Fruit fly (Drosophila melanogaster) whole organism, embryonic: ENCODE results near the gene MBD-like.

Experiments used
- Bgb ChIP-seq: fragments of 200-800 bp; sonication (Bioruptor generic); IDR thresholded peaks from 2 replicates; pipeline ENCODE4 v1.3.6; 2022; ENCODE audit warnings: missing biosample characterization, missing genetic modification characterization; ENCODE audit not compliant: partially characterized antibody
- Blimp-1 ChIP-seq: fragments of 200-800 bp; sonication (Bioruptor generic); optimal IDR thresholded peaks from 3 replicates; lab custom pipeline; 2018; ENCODE audit warnings: missing biosample characterization, missing genetic modification characterization, mild to moderate bottlenecking, moderate library complexity, missing genetic modification reagents
- CG1024 ChIP-seq: fragments of 200-800 bp; sonication (Bioruptor generic); IDR thresholded peaks from 2 replicates; pipeline ENCODE4 v1.3.6; 2022; ENCODE audit warnings: missing biosample characterization, missing genetic modification characterization
- CG10543 ChIP-seq: fragments of 200-800 bp; sonication (Bioruptor generic); optimal IDR thresholded peaks from 3 replicates; lab custom pipeline; 2017; ENCODE audit warnings: missing biosample characterization, mild to moderate bottlenecking, missing genetic modification characterization, moderate library complexity
- CG10565 ChIP-seq: fragments of 200-800 bp; sonication (Bioruptor generic); optimal IDR thresholded peaks from 3 replicates; lab custom pipeline; 2016; ENCODE audit warnings: missing biosample characterization, mild to moderate bottlenecking, missing genetic modification characterization
- CG11093 ChIP-seq: fragments of 200-800 bp; sonication (Bioruptor generic); IDR thresholded peaks from 3 replicates; pipeline ENCODE4 v1.3.6; 2022; ENCODE audit warnings: missing biosample characterization, missing genetic modification characterization
- CG11560 ChIP-seq: fragments of 200-800 bp; sonication (Bioruptor generic); IDR thresholded peaks from 3 replicates; pipeline ENCODE4 v1.3.6; 2022; ENCODE audit warnings: missing biosample characterization, missing genetic modification characterization
- CG12769 ChIP-seq: fragments of 200-800 bp; sonication (Bioruptor generic); optimal IDR thresholded peaks from 2 replicates; lab custom pipeline; 2019; ENCODE audit warnings: missing biosample characterization, mild to moderate bottlenecking, missing genetic modification characterization, moderate library complexity
- CG13894 ChIP-seq: fragments of 200-800 bp; sonication (Bioruptor generic); optimal IDR thresholded peaks from 3 replicates; lab custom pipeline; 2018; ENCODE audit warnings: missing biosample characterization, mild to moderate bottlenecking, missing genetic modification characterization, moderate library complexity
- CG14667 ChIP-seq: fragments of 200-800 bp; sonication (Bioruptor generic); IDR thresholded peaks from 2 replicates; pipeline ENCODE4 v1.3.6; 2022; ENCODE audit warnings: missing biosample characterization, missing genetic modification characterization
- CG1529 ChIP-seq: fragments of 200-800 bp; sonication (Bioruptor generic); optimal IDR thresholded peaks from 3 replicates; lab custom pipeline; 2018; ENCODE audit warnings: missing biosample characterization, missing genetic modification characterization
- CG15696 ChIP-seq: fragments of 200-800 bp; sonication (Bioruptor generic); optimal IDR thresholded peaks from 2 replicates; lab custom pipeline; 2019; ENCODE audit warnings: missing biosample characterization, mild to moderate bottlenecking, missing genetic modification characterization, moderate library complexity
- CG17568 ChIP-seq: fragments of 200-800 bp; sonication (Bioruptor generic); optimal IDR thresholded peaks from 2 replicates; lab custom pipeline; 2018; ENCODE audit warnings: missing biosample characterization, mild to moderate bottlenecking, missing genetic modification characterization, moderate library complexity
- CG17912 ChIP-seq: fragments of 200-800 bp; sonication (Bioruptor generic); optimal IDR thresholded peaks from 2 replicates; lab custom pipeline; 2018; ENCODE audit warnings: missing biosample characterization, mild to moderate bottlenecking, missing genetic modification characterization
- CG3163 ChIP-seq: fragments of 200-800 bp; sonication (Bioruptor generic); optimal IDR thresholded peaks from 3 replicates; lab custom pipeline; 2016; ENCODE audit warnings: missing biosample characterization, missing genetic modification characterization
- CG3847 ChIP-seq: fragments of 200-800 bp; sonication (Bioruptor generic); IDR thresholded peaks from 2 replicates; pipeline ENCODE4 v1.3.6; 2022; ENCODE audit warnings: missing biosample characterization, missing genetic modification characterization
- CG5953 ChIP-seq: fragments of 200-800 bp; sonication (Bioruptor generic); IDR thresholded peaks from 2 replicates; pipeline ENCODE4 v1.3.6; 2022; ENCODE audit warnings: missing biosample characterization, missing genetic modification characterization
- CG9876 ChIP-seq: fragments of 200-800 bp; sonication (Bioruptor generic); optimal IDR thresholded peaks from 2 replicates; lab custom pipeline; 2016; ENCODE audit warnings: missing biosample characterization, missing genetic modification characterization
- CHES-1-like ChIP-seq: fragments of 200-800 bp; sonication (Bioruptor generic); optimal IDR thresholded peaks from 2 replicates; lab custom pipeline; 2016; ENCODE audit warnings: missing biosample characterization, missing genetic modification characterization
- D19A ChIP-seq: fragments of 200-800 bp; optimal IDR thresholded peaks from 3 replicates; lab custom pipeline; 2019; ENCODE audit warnings: missing biosample characterization, mild to moderate bottlenecking, missing genetic modification characterization, moderate library complexity
- Dip3 ChIP-seq: fragments of 200-800 bp; sonication (Bioruptor generic); optimal IDR thresholded peaks from 3 replicates; lab custom pipeline; 2016; ENCODE audit warnings: missing biosample characterization, missing genetic modification characterization
- Dll ChIP-seq: fragments of 200-800 bp; sonication (Bioruptor generic); IDR thresholded peaks from 4 replicates; pipeline ENCODE4 v1.3.6; 2022; ENCODE audit warnings: missing biosample characterization, missing genetic modification characterization; ENCODE audit not compliant: partially characterized antibody
- Ets65A ChIP-seq: fragments of 200-800 bp; sonication (Bioruptor generic); peaks from one replicate; lab custom pipeline; 2016; ENCODE audit warnings: missing biosample characterization, missing genetic modification characterization
- Gsc ChIP-seq: fragments of 200-800 bp; sonication (Bioruptor generic); IDR thresholded peaks from 2 replicates; pipeline ENCODE4 v1.3.6; 2022; ENCODE audit warnings: missing biosample characterization, missing genetic modification characterization
- HmgD ChIP-seq: fragments of 200-800 bp; sonication (Bioruptor generic); optimal IDR thresholded peaks from 3 replicates; lab custom pipeline; 2016; ENCODE audit warnings: missing biosample characterization, missing genetic modification characterization
- HmgZ ChIP-seq: fragments of 200-800 bp; sonication (Bioruptor generic); optimal IDR thresholded peaks from 2 replicates; lab custom pipeline; 2018; ENCODE audit warnings: missing biosample characterization, mild to moderate bottlenecking, missing genetic modification characterization
- MBD-R2 ChIP-seq: fragments of 200-800 bp; sonication (Bioruptor generic); IDR thresholded peaks from 2 replicates; pipeline ENCODE4 v1.3.6; 2022; ENCODE audit warnings: missing biosample characterization, missing genetic modification characterization
- NK7.1 ChIP-seq: fragments of 200-800 bp; sonication (Bioruptor generic); optimal IDR thresholded peaks from 3 replicates; lab custom pipeline; 2016; ENCODE audit warnings: missing biosample characterization, missing genetic modification characterization
- Sox102F ChIP-seq: fragments of 200-800 bp; sonication (Bioruptor generic); optimal IDR thresholded peaks from 2 replicates; lab custom pipeline; 2018; ENCODE audit warnings: missing biosample characterization, mild to moderate bottlenecking, missing genetic modification characterization, moderate library complexity
- Sry-β ChIP-seq: fragments of 200-800 bp; sonication (Bioruptor generic); optimal IDR thresholded peaks from 2 replicates; lab custom pipeline; 2018; ENCODE audit warnings: missing biosample characterization, mild to moderate bottlenecking, missing genetic modification characterization, moderate library complexity
- ara ChIP-seq: fragments of 200-800 bp; sonication (Bioruptor generic); IDR thresholded peaks from 2 replicates; pipeline ENCODE4 v1.3.6; 2022; ENCODE audit warnings: missing biosample characterization, missing genetic modification characterization
- ase ChIP-seq: fragments of 200-800 bp; sonication (Bioruptor generic); IDR thresholded peaks from 3 replicates; pipeline ENCODE4 v1.3.6; 2022; ENCODE audit warnings: missing biosample characterization, missing genetic modification characterization
- cad ChIP-seq: fragments of >200 bp; optimal IDR thresholded peaks from 2 replicates; lab custom pipeline; 2017; ENCODE audit warnings: missing biosample characterization, missing genetic modification characterization
- cato ChIP-seq: fragments of 200-800 bp; sonication (Bioruptor generic); optimal IDR thresholded peaks from 2 replicates; lab custom pipeline; 2016; ENCODE audit warnings: missing biosample characterization, missing genetic modification characterization, borderline replicate concordance
- cwo ChIP-seq: fragments of 200-800 bp; sonication (Bioruptor generic); optimal IDR thresholded peaks from 3 replicates; lab custom pipeline; 2017; ENCODE audit warnings: missing biosample characterization, missing genetic modification characterization, mild to moderate bottlenecking, moderate library complexity, missing genetic modification reagents
- dan ChIP-seq: fragments of 200-800 bp; sonication (Bioruptor generic); IDR thresholded peaks from 2 replicates; pipeline ENCODE4 v1.3.6; 2022; ENCODE audit warnings: missing biosample characterization, missing genetic modification characterization
- ems ChIP-seq: fragments of 200-800 bp; sonication (Bioruptor generic); optimal IDR thresholded peaks from 3 replicates; lab custom pipeline; 2016; ENCODE audit warnings: missing biosample characterization, missing genetic modification characterization
- fu2 ChIP-seq: fragments of 200-800 bp; sonication (Bioruptor generic); optimal IDR thresholded peaks from 2 replicates; lab custom pipeline; 2016; ENCODE audit warnings: missing biosample characterization, missing genetic modification characterization
- gro ChIP-seq: fragments of 200-800 bp; sonication (Bioruptor generic); optimal IDR thresholded peaks from 2 replicates; lab custom pipeline; 2016; ENCODE audit warnings: missing biosample characterization, missing genetic modification characterization
- insv ChIP-seq, 2 experiments: fragments of 200-800 bp; sonication (Bioruptor generic); optimal IDR thresholded peaks; 3 replicates each; lab custom pipeline; 2016 to 2018; ENCODE audit warnings: missing biosample characterization in 2 of 2, missing genetic modification characterization in 2 of 2
- jing ChIP-seq: fragments of 200-800 bp; sonication (Bioruptor generic); optimal IDR thresholded peaks from 2 replicates; lab custom pipeline; 2018; ENCODE audit warnings: missing biosample characterization, mild to moderate bottlenecking, missing genetic modification characterization
- ken ChIP-seq: fragments of 200-800 bp; sonication (Bioruptor generic); IDR thresholded peaks from 3 replicates; pipeline ENCODE4 v1.3.6; 2022; ENCODE audit warnings: missing biosample characterization, missing genetic modification characterization
- lmd ChIP-seq: fragments of 200-800 bp; sonication (Bioruptor generic); IDR thresholded peaks from 2 replicates; pipeline ENCODE4 v1.3.6; 2022; ENCODE audit warnings: missing biosample characterization, missing genetic modification characterization
- oc ChIP-seq: fragments of 200-800 bp; sonication (Bioruptor generic); optimal IDR thresholded peaks from 2 replicates; lab custom pipeline; 2018; ENCODE audit warnings: missing biosample characterization, mild to moderate bottlenecking, missing genetic modification characterization, moderate library complexity
- org-1 ChIP-seq: fragments of 200-800 bp; sonication (Bioruptor generic); optimal IDR thresholded peaks from 2 replicates; lab custom pipeline; 2017; ENCODE audit warnings: missing biosample characterization, missing genetic modification characterization
- pnt ChIP-seq: fragments of 200-800 bp; sonication (Bioruptor generic); optimal IDR thresholded peaks from 3 replicates; lab custom pipeline; 2016; ENCODE audit warnings: missing biosample characterization, missing genetic modification characterization
- sens ChIP-seq: fragments of 200-800 bp; sonication (Bioruptor generic); peaks from one replicate; lab custom pipeline; 2016; ENCODE audit warnings: missing biosample characterization, missing genetic modification characterization
- sqz ChIP-seq: fragments of 200-800 bp; sonication (Bioruptor generic); optimal IDR thresholded peaks from 3 replicates; lab custom pipeline; 2018; ENCODE audit warnings: missing biosample characterization, mild to moderate bottlenecking, missing genetic modification characterization
- tna ChIP-seq: fragments of 200-800 bp; sonication (Bioruptor generic); IDR thresholded peaks from 2 replicates; pipeline ENCODE4 v1.3.6; 2022; ENCODE audit warnings: missing biosample characterization, missing genetic modification characterization; ENCODE audit not compliant: partially characterized antibody
- trh ChIP-seq: fragments of 200-800 bp; sonication (Bioruptor generic); optimal IDR thresholded peaks from 2 replicates; lab custom pipeline; 2016; ENCODE audit warnings: missing biosample characterization, missing genetic modification characterization
- wdn ChIP-seq: fragments of 200-800 bp; sonication (Bioruptor generic); IDR thresholded peaks from 2 replicates; pipeline ENCODE4 v1.3.6; 2022; ENCODE audit warnings: missing biosample characterization, missing genetic modification characterization
- zen2 ChIP-seq: fragments of 200-800 bp; sonication (Bioruptor generic); IDR thresholded peaks from 3 replicates; pipeline ENCODE4 v1.3.6; 2022; ENCODE audit warnings: missing biosample characterization, missing genetic modification characterization; ENCODE audit not compliant: partially characterized antibody

Gene MBD-like

dm6 chr3R:9515860-9516344 lies 43.7 kb upstream of the MBD-like start, which contains the start of the genes mRpL47, CG8176 and Kdm3 (continued):
- TF ChIP-seq Dll (GFP tag; lab: Robert Waterston, UW), result no peak
- peak; percentile 95 for TF ChIP-seq HmgZ (tag; lab: Kevin White, UChicago)
- TF ChIP-seq CG15696 (tag; lab: Kevin White, UChicago), result peak; percentile 51
- peak; percentile 51 for TF ChIP-seq sqz (GFP tag; lab: Kevin White, UChicago)
- TF ChIP-seq Sry-β (GFP tag; lab: Kevin White, UChicago), result no peak
- no peak for TF ChIP-seq Gsc (GFP tag; lab: Robert Waterston, UW)
- no peak for TF ChIP-seq dan (GFP tag; lab: Robert Waterston, UW)
- TF ChIP-seq CG5953 (GFP tag; lab: Robert Waterston, UW), result no peak
- peak; percentile 43 for TF ChIP-seq D19A
- no peak for TF ChIP-seq CG17912 (GFP tag; lab: Kevin White, UChicago)
- TF ChIP-seq ken, result no peak
- no peak for TF ChIP-seq tna (GFP tag; lab: Robert Waterston, UW)
- TF ChIP-seq CG3847 (GFP tag; lab: Robert Waterston, UW), result no peak
- no peak for TF ChIP-seq CG14667 (GFP tag; lab: Robert Waterston, UW)
- TF ChIP-seq cwo (GFP tag; lab: Kevin White, UChicago), result no peak
- TF ChIP-seq CG10543 (GFP tag; lab: Kevin White, UChicago), result peak; percentile 70
- TF ChIP-seq CG9876 (GFP tag; lab: Kevin White, UChicago), result peak; percentile 86
- TF ChIP-seq cad, result no peak
- no peak for TF ChIP-seq CG17568
- TF ChIP-seq gro (GFP tag; lab: Kevin White, UChicago), result peak; percentile 82
- peak; percentile 91 for TF ChIP-seq CHES-1-like (GFP tag; lab: Kevin White, UChicago)
- TF ChIP-seq fu2, result peak; percentile 69
- peak; percentile 76 for TF ChIP-seq pnt (GFP tag; lab: Kevin White, UChicago)
- no peak for TF ChIP-seq CG10565 (GFP tag; lab: Kevin White, UChicago)
- peak in 1 of 2 experiments; percentile 52 for TF ChIP-seq insv (GFP tag; optimal IDR thresholded peaks at IDR 0.05; lab: Kevin White, UChicago)
- TF ChIP-seq CG3163 (GFP tag; lab: Kevin White, UChicago), result peak; percentile 61
- TF ChIP-seq lmd, result no peak
- no peak for TF ChIP-seq wdn
- TF ChIP-seq ase (GFP tag; lab: Robert Waterston, UW), result no peak
- peak; percentile 35 for TF ChIP-seq ems
- no peak for TF ChIP-seq ara (GFP tag; lab: Robert Waterston, UW)
- no peak for TF ChIP-seq Blimp-1 (GFP tag; lab: Kevin White, UChicago)
- no peak for TF ChIP-seq Sox102F
- TF ChIP-seq CG1529 (GFP tag; lab: Kevin White, UChicago), result no peak
- TF ChIP-seq org-1 (GFP tag; lab: Kevin White, UChicago), result no peak
- TF ChIP-seq NK7.1 (GFP tag; lab: Kevin White, UChicago), result no peak
- no peak for TF ChIP-seq cato (GFP tag; lab: Kevin White, UChicago)
- TF ChIP-seq zen2 (GFP tag; lab: Robert Waterston, UW), result no peak
- TF ChIP-seq Ets65A, result peak; percentile 96
- no peak for TF ChIP-seq CG13894 (tag; lab: Kevin White, UChicago)
- no peak for TF ChIP-seq jing (GFP tag; lab: Kevin White, UChicago)
- TF ChIP-seq CG1024 (GFP tag; lab: Robert Waterston, UW), result no peak
- TF ChIP-seq CG12769 (tag; lab: Kevin White, UChicago), result peak; percentile 83
- TF ChIP-seq CG11560 (tag; lab: Robert Waterston, UW), result no peak
- peak; percentile 50 for TF ChIP-seq Dip3 (GFP tag; lab: Kevin White, UChicago)
- TF ChIP-seq oc (tag; lab: Kevin White, UChicago), result no peak
- TF ChIP-seq CG11093 (GFP tag; lab: Robert Waterston, UW), result no peak; the same call in 2 of the 3 replicates
- TF ChIP-seq Bgb (GFP tag; lab: Robert Waterston, UW), result no peak
- TF ChIP-seq MBD-R2 (GFP tag; lab: Robert Waterston, UW), result no peak
- TF ChIP-seq HmgD, result peak; percentile 97
- peak; percentile 93 for TF ChIP-seq sens
- TF ChIP-seq trh (GFP tag; lab: Kevin White, UChicago), result no peak
